Fruit fly (Drosophila melanogaster) Kc167 (cell line): ENCODE measurements around the gene CG11700.

Experiments
- Sin3A ChIP-seq: fragments of >200 bp; optimal IDR thresholded peaks from 2 replicates; lab custom pipeline; 2018; ENCODE audit warnings: missing external identifiers
- insv ChIP-seq: fragments of >200 bp; optimal IDR thresholded peaks from 3 replicates; lab custom pipeline; 2018; ENCODE audit warnings: missing external identifiers
- psq ChIP-seq: fragments of >200 bp; optimal IDR thresholded peaks from 2 replicates; lab custom pipeline; 2017; ENCODE audit warnings: missing external identifiers
- ttk ChIP-seq: sonication (Bioruptor generic); optimal IDR thresholded peaks from 2 replicates; lab custom pipeline; 2017; ENCODE audit warnings: missing external identifiers

- no peak for TF ChIP-seq psq (lab: Kevin White, UChicago)
- TF ChIP-seq ttk (lab: Kevin White, UChicago) = no peak
- TF ChIP-seq Sin3A (lab: Kevin White, UChicago) = no peak
- no peak for TF ChIP-seq insv (lab: Kevin White, UChicago)
Measured at dm6 chrX:6311516-6311915, 28.1 kb upstream of the CG11700 start.
